Worm (Caenorhabditis elegans) whole organism, early embryonic: ENCODE results near the gene F11C1.1.

ENCODE experiments used
- ama-1 ChIP-seq: fragments of 150-350 bp; optimal IDR thresholded peaks from 2 replicates; lab custom pipeline; 2014
- pes-1 ChIP-seq: fragments of 200-800 bp; sonication (Bioruptor generic); IDR thresholded peaks from 2 replicates; pipeline ENCODE4 v1.3.6; 2022; ENCODE audit warnings: missing genetic modification reagents, missing genetic modification characterization, missing compliant biosample characterization
- tra-4 ChIP-seq: sonication (generic microtip); optimal IDR thresholded peaks from 2 replicates; lab custom pipeline; 2017; ENCODE audit warnings: missing genetic modification characterization, missing compliant biosample characterization

DNA sequence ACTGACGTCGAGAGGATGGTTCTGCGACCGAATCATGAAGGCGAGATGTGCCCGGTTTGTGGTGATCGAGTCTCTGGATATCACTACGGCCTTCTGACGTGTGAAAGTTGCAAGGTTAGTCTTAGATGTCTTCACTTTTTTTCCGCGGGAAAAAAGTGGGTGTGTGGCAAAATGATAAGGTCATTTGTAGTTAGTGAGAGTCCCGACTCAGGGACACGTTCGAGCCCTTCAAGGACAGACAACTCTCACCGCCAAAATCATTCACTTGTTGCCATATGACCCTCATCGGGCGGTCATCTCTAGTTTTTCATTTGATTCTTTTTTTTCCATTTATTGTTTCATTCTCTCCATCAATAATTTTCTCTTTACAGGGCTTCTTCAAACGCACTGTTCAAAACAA, 18.5 kb upstream of the F11C1.1 start:
- TF ChIP-seq ama-1 (lab: Kevin White, UChicago) (no peak), pes-1 (GFP tag; lab: Robert Waterston, UW) (no peak), tra-4 (no peak)
